Worm (Caenorhabditis elegans): ENCODE measurements around the gene ptr-20.
A peak's percentile ranks its signal among the peaks of the same experiment; 100 is the strongest.

DNA sequence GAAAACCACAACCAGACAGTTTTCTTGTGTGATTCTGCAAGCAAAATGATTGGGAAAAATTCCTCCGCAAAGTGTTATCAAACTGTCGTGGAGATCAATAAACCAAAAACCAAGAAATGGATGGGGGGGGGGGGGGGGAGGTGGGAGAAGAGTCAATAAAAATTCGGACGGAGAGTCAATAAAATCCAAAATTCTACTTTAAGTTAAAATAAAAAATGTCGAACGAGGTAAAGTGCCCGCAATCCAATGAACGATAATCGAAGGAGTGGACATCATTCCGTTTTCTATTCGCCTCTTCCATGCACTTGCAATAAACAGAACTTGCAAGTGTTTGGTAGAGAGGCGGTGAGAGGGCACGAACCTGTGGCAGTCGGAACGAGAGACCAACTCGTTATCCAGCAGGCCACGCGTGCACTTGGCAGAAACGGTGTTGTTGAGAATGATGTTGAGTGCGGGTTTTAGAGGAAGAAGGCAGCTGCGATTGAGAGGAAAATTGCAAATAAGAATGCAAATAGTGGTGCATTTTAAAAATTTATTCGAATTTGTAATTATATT, 7.8 kb downstream of the ptr-20 start, which contains the start of gene gst-27:
- peak; percentile 85 for TF ChIP-seq tbx-8 (GFP tag; optimal IDR thresholded peaks at IDR 0.05)
- no peak for TF ChIP-seq snpc-4 (tag; optimal IDR thresholded peaks at IDR 0.05)
- TF ChIP-seq unc-39 (tag; optimal IDR thresholded peaks at IDR 0.05), result no peak
- peak; percentile 49 for TF ChIP-seq pha-4 (tag; optimal IDR thresholded peaks at IDR 0.05)
- peak; percentile 93 for TF ChIP-seq sptf-1 (tag; optimal IDR thresholded peaks at IDR 0.05)
- TF ChIP-seq lin-13 (tag; optimal IDR thresholded peaks at IDR 0.05), result peak; percentile 69
- peak; percentile 22 for TF ChIP-seq nhr-12 (tag; optimal IDR thresholded peaks at IDR 0.05)
- TF ChIP-seq elt-1 (tag; optimal IDR thresholded peaks at IDR 0.05; ENCODE audit: borderline replicate concordance, insufficient read depth), result peak; percentile 36
- no peak for TF ChIP-seq nhr-76 (tag; optimal IDR thresholded peaks at IDR 0.05)
- peak; percentile 51 for TF ChIP-seq mep-1 (tag; optimal IDR thresholded peaks at IDR 0.05)
- no peak for TF ChIP-seq blmp-1 (tag; optimal IDR thresholded peaks at IDR 0.05)
- TF ChIP-seq M03D4.4 (tag; optimal IDR thresholded peaks at IDR 0.05), result peak; percentile 92

All from whole organism, mixed stage, embryonic.